Fruit fly (Drosophila melanogaster) whole organism, prepupa: ENCODE measurements around the gene mRpL23.

Experiments used
- CG16779 ChIP-seq: fragments of 200-800 bp; sonication (Bioruptor generic); optimal IDR thresholded peaks from 3 replicates; lab custom pipeline; 2017; ENCODE audit warnings: missing biosample characterization, mild to moderate bottlenecking, missing genetic modification characterization
- CG3919 ChIP-seq: fragments of 200-800 bp; sonication (Bioruptor generic); optimal IDR thresholded peaks from 3 replicates; lab custom pipeline; 2016; ENCODE audit warnings: missing biosample characterization, missing genetic modification characterization
- CG6792 ChIP-seq: fragments of 200-800 bp; sonication (Bioruptor generic); optimal IDR thresholded peaks from 3 replicates; lab custom pipeline; 2016; ENCODE audit warnings: missing biosample characterization, missing genetic modification characterization
- CG6808 ChIP-seq: fragments of 200-800 bp; sonication (Bioruptor generic); optimal IDR thresholded peaks from 3 replicates; lab custom pipeline; 2017; ENCODE audit warnings: missing biosample characterization, missing genetic modification characterization, mild to moderate bottlenecking, moderate library complexity, missing genetic modification reagents
- Hr38 ChIP-seq: sonication (Bioruptor generic); optimal IDR thresholded peaks from 2 replicates; lab custom pipeline; 2016; ENCODE audit warnings: missing biosample characterization, missing genetic modification characterization

DNA sequence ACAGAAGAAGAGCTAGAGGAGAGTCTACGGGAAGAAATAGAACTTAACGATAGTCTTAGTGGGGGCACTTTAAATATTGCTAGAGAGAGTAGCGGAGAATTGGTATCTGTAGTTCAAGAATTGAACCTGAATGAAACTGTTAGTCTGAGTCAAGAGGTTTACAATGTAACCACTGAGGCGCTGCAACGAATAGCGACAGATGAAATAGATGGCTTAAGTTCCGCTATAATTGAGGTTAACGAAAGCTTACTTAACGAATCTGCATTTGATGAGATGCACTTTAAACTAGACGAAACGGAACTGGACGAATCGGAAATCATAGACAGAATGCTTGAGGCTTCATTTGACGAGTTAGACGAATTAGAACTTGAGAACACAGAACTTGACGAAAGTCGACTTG is 33.8 kb upstream of the mRpL23 start:
- TF ChIP-seq Hr38 (GFP tag; lab: Kevin White, UChicago) (no peak), CG3919 (GFP tag; lab: Kevin White, UChicago) (no peak), CG16779 (tag; lab: Kevin White, UChicago) (no peak), CG6808 (GFP tag; lab: Kevin White, UChicago) (no peak), CG6792 (GFP tag; lab: Kevin White, UChicago) (no peak)
